Worm (Caenorhabditis elegans): ENCODE data around the gene W08A12.2.

DNA sequence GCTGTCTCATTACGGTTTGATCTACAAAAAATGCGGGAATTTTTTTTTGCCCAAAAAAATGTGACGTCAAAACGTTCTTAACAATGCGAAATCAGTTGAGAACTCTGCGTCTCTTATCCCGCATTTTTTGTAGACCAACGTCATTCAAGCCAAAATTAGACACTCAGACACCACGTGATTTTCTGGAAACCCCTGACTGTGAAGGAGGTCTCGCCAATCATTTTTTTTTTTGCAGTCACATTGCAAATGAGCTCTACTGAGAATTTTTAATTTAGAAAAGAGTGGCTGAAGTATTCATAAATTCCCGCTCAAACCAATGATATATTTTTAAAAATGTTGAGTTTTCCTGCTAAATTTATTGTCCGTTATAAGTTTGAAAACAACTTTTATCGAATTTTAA lies 32.8 kb upstream of the W08A12.2 start:
- no peak for TF ChIP-seq ceh-82 (tag; optimal IDR thresholded peaks at IDR 0.05)
- no peak for TF ChIP-seq snpc-4 (tag; optimal IDR thresholded peaks at IDR 0.05)
- TF ChIP-seq nhr-47 (tag; optimal IDR thresholded peaks at IDR 0.05), result peak; percentile 51
- no peak for TF ChIP-seq mab-9 (GFP tag; IDR thresholded peaks at IDR 0.05)
- no peak for TF ChIP-seq aly-2 (tag; optimal IDR thresholded peaks at IDR 0.05)
- no peak for TF ChIP-seq blmp-1 (tag; optimal IDR thresholded peaks at IDR 0.05)

Data from whole organism, L1 larva.